Fruit fly (Drosophila melanogaster) S2 (cell line): ENCODE measurements around the gene TTLL4A.

ENCODE experiments used
- CG8478 ChIP-seq: fragments of >200 bp; optimal IDR thresholded peaks from 2 replicates; lab custom pipeline; 2018
- CTCF ChIP-seq, 2 experiments: fragments of >200 bp; optimal IDR thresholded peaks; 2 replicates each; lab custom pipeline; 2018

- TF ChIP-seq CTCF (optimal IDR thresholded peaks at IDR 0.05; lab: Kevin White, UChicago) (no peak), CG8478 (lab: Kevin White, UChicago) (no peak)
Observed at dm6 chr2L:10988026-10988425, 1.2 kb upstream of the TTLL4A start.
